Worm (Caenorhabditis elegans) whole organism, mixed stage, embryonic: ENCODE data around the gene atg-9.

Experiments used
- bed-3 ChIP-seq: fragments of 200-800 bp; sonication (Bioruptor generic); optimal IDR thresholded peaks from 3 replicates; lab custom pipeline; 2018; ENCODE audit warnings: mild to moderate bottlenecking, missing genetic modification characterization, moderate library complexity, missing compliant biosample characterization
- blmp-1 ChIP-seq: fragments of 150-350 bp; optimal IDR thresholded peaks from 2 replicates; lab custom pipeline; 2014; ENCODE audit warnings: missing biosample characterization, missing genetic modification characterization
- ceh-39 ChIP-seq: fragments of 150-350 bp; optimal IDR thresholded peaks from 2 replicates; lab custom pipeline; 2014; ENCODE audit warnings: missing biosample characterization, missing genetic modification characterization
- ceh-43 ChIP-seq: fragments of 200-800 bp; sonication (Bioruptor generic); optimal IDR thresholded peaks from 2 replicates; lab custom pipeline; 2018; ENCODE audit warnings: mild to moderate bottlenecking, missing genetic modification characterization, moderate library complexity, missing compliant biosample characterization
- ceh-83 ChIP-seq: fragments of 200-800 bp; sonication (Bioruptor generic); optimal IDR thresholded peaks from 2 replicates; lab custom pipeline; 2018; ENCODE audit warnings: mild to moderate bottlenecking, missing genetic modification characterization, missing compliant biosample characterization
- ces-1 ChIP-seq: fragments of 150-350 bp; optimal IDR thresholded peaks from 2 replicates; lab custom pipeline; 2014; ENCODE audit warnings: missing biosample characterization, missing genetic modification reagents, missing genetic modification characterization
- cnd-1 ChIP-seq: fragments of 200-800 bp; sonication (Bioruptor generic); optimal IDR thresholded peaks from 2 replicates; lab custom pipeline; 2018; ENCODE audit warnings: mild to moderate bottlenecking, missing genetic modification characterization, missing compliant biosample characterization
- elt-1 ChIP-seq: sonication (generic microtip); optimal IDR thresholded peaks from 2 replicates; lab custom pipeline; 2017; ENCODE audit warnings: missing genetic modification characterization, mild to moderate bottlenecking, missing compliant biosample characterization, antibody characterized with exemption, moderate library complexity, borderline replicate concordance; ENCODE audit not compliant: insufficient read depth
- elt-3 ChIP-seq: fragments of 150-350 bp; optimal IDR thresholded peaks from 2 replicates; lab custom pipeline; 2014; ENCODE audit warnings: missing biosample characterization, missing genetic modification characterization
- flh-1 ChIP-seq: fragments of 200-800 bp; sonication (Bioruptor generic); optimal IDR thresholded peaks from 2 replicates; lab custom pipeline; 2018; ENCODE audit warnings: mild to moderate bottlenecking, missing genetic modification characterization, moderate library complexity, missing compliant biosample characterization
- hlh-1 ChIP-seq: fragments of 150-350 bp; optimal IDR thresholded peaks from 2 replicates; lab custom pipeline; 2014; ENCODE audit warnings: missing biosample characterization, missing genetic modification reagents, missing genetic modification characterization
- lin-13 ChIP-seq: fragments of 150-350 bp; optimal IDR thresholded peaks from 2 replicates; lab custom pipeline; 2014; ENCODE audit warnings: missing biosample characterization, missing genetic modification characterization
- lin-32 ChIP-seq: fragments of 200-800 bp; sonication (Bioruptor generic); optimal IDR thresholded peaks from 2 replicates; lab custom pipeline; 2018; ENCODE audit warnings: mild to moderate bottlenecking, missing genetic modification characterization, missing compliant biosample characterization
- lsy-2 ChIP-seq: fragments of 150-350 bp; optimal IDR thresholded peaks from 2 replicates; lab custom pipeline; 2014; ENCODE audit warnings: missing biosample characterization, missing genetic modification characterization
- mab-5 ChIP-seq: fragments of 150-350 bp; optimal IDR thresholded peaks from 2 replicates; lab custom pipeline; 2014; ENCODE audit warnings: missing biosample characterization, missing genetic modification characterization
- mls-2 ChIP-seq: sonication (generic microtip); optimal IDR thresholded peaks from 2 replicates; lab custom pipeline; 2016; ENCODE audit warnings: mild to moderate bottlenecking, missing genetic modification characterization, moderate library complexity, missing compliant biosample characterization
- nhr-12 ChIP-seq: fragments of 150-350 bp; optimal IDR thresholded peaks from 2 replicates; lab custom pipeline; 2014; ENCODE audit warnings: missing biosample characterization, missing genetic modification characterization
- nhr-237 ChIP-seq: fragments of 150-350 bp; optimal IDR thresholded peaks from 2 replicates; lab custom pipeline; 2014; ENCODE audit warnings: missing biosample characterization, missing genetic modification characterization
- nhr-28 ChIP-seq: fragments of 150-350 bp; optimal IDR thresholded peaks from 2 replicates; lab custom pipeline; 2014; ENCODE audit warnings: missing biosample characterization, missing genetic modification characterization
- nhr-76 ChIP-seq: sonication (generic microtip); optimal IDR thresholded peaks from 2 replicates; lab custom pipeline; 2017; ENCODE audit warnings: missing biosample characterization, missing genetic modification characterization
- pha-4 ChIP-seq: fragments of 150-350 bp; optimal IDR thresholded peaks from 2 replicates; lab custom pipeline; 2018; ENCODE audit warnings: missing biosample characterization, missing genetic modification reagents, missing genetic modification characterization
- snpc-4 ChIP-seq: fragments of 150-350 bp; optimal IDR thresholded peaks from 2 replicates; lab custom pipeline; 2014; ENCODE audit warnings: missing biosample characterization, missing genetic modification characterization
- sptf-1 ChIP-seq: sonication (generic microtip); optimal IDR thresholded peaks from 2 replicates; lab custom pipeline; 2017; ENCODE audit warnings: mild to moderate bottlenecking, missing genetic modification characterization, moderate library complexity, missing compliant biosample characterization
- tbx-8 ChIP-seq: fragments of 200-800 bp; sonication (Bioruptor generic); optimal IDR thresholded peaks from 2 replicates; lab custom pipeline; 2018; ENCODE audit warnings: mild to moderate bottlenecking, missing genetic modification characterization, moderate library complexity, missing compliant biosample characterization
- unc-120 ChIP-seq: sonication (generic microtip); optimal IDR thresholded peaks from 2 replicates; lab custom pipeline; 2017; ENCODE audit warnings: missing genetic modification characterization, missing compliant biosample characterization; ENCODE audit not compliant: poor library complexity, severe bottlenecking
- unc-39 ChIP-seq: fragments of 150-350 bp; optimal IDR thresholded peaks from 2 replicates; lab custom pipeline; 2014; ENCODE audit warnings: missing biosample characterization, missing genetic modification characterization
- unc-62 ChIP-seq: fragments of 150-350 bp; optimal IDR thresholded peaks from 2 replicates; lab custom pipeline; 2014; ENCODE audit warnings: missing biosample characterization, missing genetic modification reagents, missing genetic modification characterization
- zip-8 ChIP-seq: fragments of 150-350 bp; optimal IDR thresholded peaks from 2 replicates; lab custom pipeline; 2014; ENCODE audit warnings: missing biosample characterization, missing genetic modification characterization
- ztf-11 ChIP-seq: fragments of 150-350 bp; optimal IDR thresholded peaks from 2 replicates; lab custom pipeline; 2014; ENCODE audit warnings: missing biosample characterization, missing genetic modification characterization

atg-9 gene

DNA sequence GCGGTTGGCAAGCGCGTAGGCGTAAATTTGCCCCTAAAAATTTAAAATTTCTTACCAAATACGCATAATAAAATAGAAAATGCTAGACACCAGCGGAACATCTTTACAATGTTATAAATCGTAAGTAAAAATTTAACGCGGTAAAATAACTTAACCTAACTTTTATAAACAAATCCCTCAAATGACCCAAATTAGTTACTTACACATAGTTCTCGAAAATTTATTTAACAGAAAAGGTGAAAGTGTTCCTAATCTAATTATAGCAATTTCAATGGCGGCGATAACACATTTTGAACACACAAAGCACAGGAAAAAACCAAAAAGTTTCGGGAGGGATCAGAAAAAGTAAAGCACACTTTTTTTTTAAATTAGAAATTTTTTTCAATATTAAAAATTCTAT, 31.0 kb downstream of the atg-9 start, which contains the start of gene mltn-8:
Gene mltn-8 (minus strand): TSS at position 101 of the 400 bp plus-strand sequence.
- TF ChIP-seq mab-5 (tag; lab: Kevin White, UChicago) (no peak), ceh-83 (GFP tag; lab: Kevin White, UChicago) (no peak), lsy-2 (no peak), mls-2 (tag; lab: Kevin White, UChicago) (no peak), ceh-39 (no peak), elt-1 (tag; lab: Kevin White, UChicago) (no peak), sptf-1 (tag; lab: Kevin White, UChicago) (no peak), tbx-8 (no peak), unc-39 (tag; lab: Kevin White, UChicago) (no peak), hlh-1 (tag; lab: Kevin White, UChicago) (no peak), bed-3 (GFP tag; lab: Kevin White, UChicago) (no peak), lin-32 (GFP tag; lab: Kevin White, UChicago) (no peak), elt-3 (tag; lab: Kevin White, UChicago) (no peak), snpc-4 (tag; lab: Kevin White, UChicago) (no peak), nhr-76 (tag; lab: Kevin White, UChicago) (no peak), nhr-12 (tag; lab: Kevin White, UChicago) (no peak), blmp-1 (tag; lab: Kevin White, UChicago) (no peak), unc-120 (tag; lab: Kevin White, UChicago) (no peak), nhr-28 (tag; lab: Kevin White, UChicago) (no peak), nhr-237 (tag; lab: Kevin White, UChicago) (no peak)

DNA sequence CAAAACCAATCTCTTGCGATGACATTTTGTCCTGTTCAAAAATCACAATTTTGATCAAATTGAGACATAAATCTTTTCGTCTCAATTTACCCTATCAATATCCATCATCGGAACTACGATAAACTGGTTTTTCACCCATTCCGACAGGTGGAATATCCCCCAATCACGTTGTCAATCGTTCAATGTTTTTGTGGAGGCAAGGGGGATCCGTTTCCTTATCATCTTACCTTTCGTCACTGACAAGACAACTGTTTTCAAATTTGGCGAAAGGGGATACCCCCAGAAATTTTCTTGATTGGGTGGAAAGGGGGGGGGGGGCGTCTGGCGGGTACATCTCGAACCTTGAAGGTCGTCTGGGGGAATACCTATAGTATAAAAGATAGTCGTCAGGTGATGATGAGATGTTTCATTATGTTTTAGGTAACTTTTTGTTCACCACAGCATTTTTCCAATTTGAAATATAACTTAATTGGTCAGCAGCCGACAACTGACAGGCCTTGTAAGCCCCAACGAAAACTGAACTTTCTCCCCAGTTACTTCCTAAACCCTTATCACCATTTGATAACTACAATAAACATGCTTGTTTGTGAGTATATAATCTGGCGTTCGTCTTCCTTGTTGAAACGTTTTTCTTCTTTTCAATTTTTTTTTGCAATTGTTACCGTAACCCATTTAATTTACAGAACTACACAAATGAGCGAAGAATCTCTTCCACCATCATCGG, 32.2 kb downstream of the atg-9 start, which contains the start of gene ZK6.8:
Gene ZK6.8 (plus strand): TSS at position 682 of the 724 bp plus-strand sequence.
- TF ChIP-seq lsy-2 (no peak), blmp-1 (tag; lab: Kevin White, UChicago) (no peak), hlh-1 (tag; lab: Kevin White, UChicago) (no peak), lin-32 (GFP tag; lab: Kevin White, UChicago) (no peak), bed-3 (GFP tag; lab: Kevin White, UChicago) (no peak), mls-2 (tag; lab: Kevin White, UChicago) (no peak), pha-4 (tag; lab: Kevin White, UChicago) (no peak), flh-1 (no peak)
- TF ChIP-seq, all 35 proteins: peak for 0

DNA sequence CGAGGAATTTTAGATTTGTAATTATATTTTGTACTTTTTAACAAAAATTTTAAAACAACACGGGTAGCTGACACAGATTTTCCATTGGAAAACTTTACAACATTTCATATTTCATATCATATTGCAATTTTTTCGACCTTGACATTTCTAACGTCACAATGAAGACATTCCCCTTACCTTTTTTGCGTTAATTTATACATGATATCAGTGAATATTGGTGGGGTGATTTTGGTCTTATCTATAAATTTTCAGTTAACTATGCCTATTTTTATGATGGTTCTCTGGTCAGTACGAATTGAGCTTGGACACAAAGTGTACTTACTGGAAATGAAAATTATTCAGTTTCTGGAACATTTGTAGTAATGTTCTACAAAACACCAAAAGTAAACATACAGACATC, 35.3 kb downstream of the atg-9 start:
- TF ChIP-seq ztf-11 (tag; lab: Kevin White, UChicago) (no peak), cnd-1 (tag; lab: Kevin White, UChicago) (no peak)

DNA sequence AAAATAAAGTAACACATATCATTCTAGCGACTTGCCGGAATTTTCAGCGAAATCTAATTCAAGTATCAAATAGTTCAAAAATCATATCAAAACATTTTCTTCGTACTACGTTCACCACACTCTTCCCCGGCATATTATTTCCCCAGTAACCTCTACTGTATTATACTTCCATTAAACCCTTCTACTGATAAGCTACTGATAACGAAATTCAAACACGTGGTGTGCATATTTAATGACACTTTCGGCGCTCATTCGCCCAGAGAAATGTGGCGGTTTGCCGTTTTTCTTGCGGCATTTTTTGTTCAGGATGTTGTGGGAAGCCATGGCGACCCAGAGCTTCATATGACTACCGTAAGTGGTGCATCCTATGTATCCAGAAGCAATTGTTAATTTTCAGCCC, 36.3 kb downstream of the atg-9 start, which contains the start of gene lipl-5:
Gene lipl-5 (plus strand): TSS at position 259 of the 400 bp plus-strand sequence.
- TF ChIP-seq ces-1 (GFP tag; lab: Kevin White, UChicago) (no peak), sptf-1 (tag; lab: Kevin White, UChicago) (no peak), ceh-43 (GFP tag; lab: Kevin White, UChicago) (no peak), blmp-1 (tag; lab: Kevin White, UChicago) (no peak), unc-62 (no peak), snpc-4 (tag; lab: Kevin White, UChicago) (no peak), zip-8 (tag; lab: Kevin White, UChicago) (no peak), unc-120 (tag; lab: Kevin White, UChicago) (no peak), lin-13 (tag; lab: Kevin White, UChicago) (no peak), hlh-1 (tag; lab: Kevin White, UChicago) (no peak), tbx-8 (no peak)

DNA sequence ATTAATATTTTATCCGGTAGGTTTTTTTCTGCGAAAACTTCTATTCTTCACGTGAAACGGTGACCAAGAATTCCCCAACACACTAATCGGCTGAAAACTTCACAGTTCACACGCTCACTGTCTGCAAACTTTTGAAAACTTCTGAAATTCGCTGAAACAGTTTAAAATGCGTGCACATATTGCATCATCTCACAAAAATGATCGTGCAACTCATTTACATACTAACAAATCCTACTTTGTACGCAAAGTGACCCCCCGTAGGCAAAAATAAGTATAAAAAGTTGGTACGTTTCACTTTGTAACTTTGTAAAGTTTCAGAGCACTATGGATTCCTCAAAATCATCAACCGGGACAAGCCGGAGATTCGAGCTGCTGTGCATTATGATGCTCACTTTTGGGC, 39.2 kb downstream of the atg-9 start, which contains the start of gene ZK6.6:
Gene ZK6.6 (plus strand): TSS at position 301 of the 400 bp plus-strand sequence.
- TF ChIP-seq sptf-1 (tag; lab: Kevin White, UChicago) (no peak), elt-3 (tag; lab: Kevin White, UChicago) (no peak), zip-8 (tag; lab: Kevin White, UChicago) (no peak)
- TF ChIP-seq, all 35 proteins: peak for 0
